Fruit fly (Drosophila melanogaster): ENCODE data around the gene CG42558.

- no peak for TF ChIP-seq CG33017 (tag; optimal IDR thresholded peaks at IDR 0.05)
- no peak for TF ChIP-seq CG12768 (GFP tag; optimal IDR thresholded peaks at IDR 0.05)
- no peak for TF ChIP-seq kay (GFP tag; ENCODE audit: borderline replicate concordance)
- TF ChIP-seq Hr96 (GFP tag; optimal IDR thresholded peaks at IDR 0.05) = no peak
- TF ChIP-seq cic (GFP tag; optimal IDR thresholded peaks at IDR 0.05) = no peak
These were observed 40.1 kb upstream of the CG42558 start for dm6 chr3R:29893030-29893429.

All from whole organism, adult.